Fruit fly (Drosophila melanogaster): ENCODE measurements around the gene CG4768.

The CG4768 gene

dm6 chrX:16833097-16833496 is 41.2 kb downstream of the CG4768 start:
- TF ChIP-seq ara (GFP tag; IDR thresholded peaks at IDR 0.05) (peak; percentile 70), Hr3 (GFP tag; optimal IDR thresholded peaks at IDR 0.05) (peak; percentile 79), toy (GFP tag; IDR thresholded peaks at IDR 0.05) (no peak), tin (GFP tag; optimal IDR thresholded peaks at IDR 0.05) (peak; percentile 73), E2f1 (GFP tag; IDR thresholded peaks at IDR 0.05) (peak; percentile 64; the same call in 1 of the 2 replicates), CG12299 (tag; optimal IDR thresholded peaks at IDR 0.05) (peak; percentile 36), jumu (GFP tag; optimal IDR thresholded peaks at IDR 0.05) (peak; percentile 56), nerfin-2 (GFP tag; IDR thresholded peaks at IDR 0.05; ENCODE audit: partially characterized antibody) (no peak), sc (optimal IDR thresholded peaks at IDR 0.05) (no peak), sc (GFP tag; optimal IDR thresholded peaks at IDR 0.05) (peak; percentile 68), Asciz (GFP tag; optimal IDR thresholded peaks at IDR 0.05) (peak; percentile 74), Doc2 (GFP tag; IDR thresholded peaks at IDR 0.05) (no peak), sug (tag; optimal IDR thresholded peaks at IDR 0.05) (no peak), Lpt (GFP tag; optimal IDR thresholded peaks at IDR 0.05) (no peak), tll (GFP tag; optimal IDR thresholded peaks at IDR 0.05) (no peak), row (GFP tag; IDR thresholded peaks at IDR 0.05) (peak; percentile 78), MESR4 (GFP tag; optimal IDR thresholded peaks at IDR 0.05) (no peak), Six4 (GFP tag; optimal IDR thresholded peaks at IDR 0.05) (peak; percentile 57), Xrp1 (GFP tag; IDR thresholded peaks at IDR 0.05) (peak; percentile 84), vnd (GFP tag; IDR thresholded peaks at IDR 0.05; ENCODE audit: partially characterized antibody) (no peak), az2 (GFP tag; optimal IDR thresholded peaks at IDR 0.05) (peak; percentile 78), trem (tag; optimal IDR thresholded peaks at IDR 0.05) (peak; percentile 74), knrl (GFP tag; IDR thresholded peaks at IDR 0.05; ENCODE audit: partially characterized antibody) (no peak), Hr78 (GFP tag; optimal IDR thresholded peaks at IDR 0.05) (peak in 1 of 2 experiments; percentile 61), aop (GFP tag; IDR thresholded peaks at IDR 0.05) (0 out of 2 replicates have a peak, but pooled peaks have one; percentile 39), cad (GFP tag; optimal IDR thresholded peaks at IDR 0.05) (no peak), CG2202 (tag; optimal IDR thresholded peaks at IDR 0.05) (peak; percentile 57), Blimp-1 (GFP tag; optimal IDR thresholded peaks at IDR 0.05) (peak; percentile 81), CG5245 (GFP tag; optimal IDR thresholded peaks at IDR 0.05) (peak; percentile 68), CkIIα-i1 (GFP tag; IDR thresholded peaks at IDR 0.05) (no peak), dysf (GFP tag; IDR thresholded peaks at IDR 0.05) (peak; percentile 81), Opbp (GFP tag; IDR thresholded peaks at IDR 0.05; ENCODE audit: partially characterized antibody) (no peak), fru (optimal IDR thresholded peaks at IDR 0.05) (no peak), cwo (GFP tag; optimal IDR thresholded peaks at IDR 0.05) (peak; percentile 36), Dip3 (GFP tag; optimal IDR thresholded peaks at IDR 0.05) (no peak), crol (GFP tag; IDR thresholded peaks at IDR 0.05) (no peak), Stat92E (GFP tag; optimal IDR thresholded peaks at IDR 0.05) (peak in 1 of 3 experiments; percentile 18), CG11695 (GFP tag; IDR thresholded peaks at IDR 0.05) (peak; percentile 61; the same call in 2 of the 3 replicates), z (GFP tag; IDR thresholded peaks at IDR 0.05) (no peak), CG7357 (GFP tag; IDR thresholded peaks at IDR 0.05) (peak; percentile 67; the same call in 2 of the 3 replicates), caup (GFP tag; optimal IDR thresholded peaks at IDR 0.05; ENCODE audit: severe bottlenecking) (peak; percentile 9), grau (tag; optimal IDR thresholded peaks at IDR 0.05) (peak; percentile 76), CG7928 (GFP tag; optimal IDR thresholded peaks at IDR 0.05) (no peak), CG18764 (GFP tag; optimal IDR thresholded peaks at IDR 0.05) (peak; percentile 54), Max (GFP tag; optimal IDR thresholded peaks at IDR 0.05) (peak; percentile 27), CG8089 (GFP tag; optimal IDR thresholded peaks at IDR 0.05) (peak; percentile 26), CG17186 (GFP tag; optimal IDR thresholded peaks at IDR 0.05) (no peak), Fer2 (tag; optimal IDR thresholded peaks at IDR 0.05) (no peak), exex (tag; optimal IDR thresholded peaks at IDR 0.05) (no peak), CG11085 (GFP tag; IDR thresholded peaks at IDR 0.05) (peak; percentile 52; the same call in 1 of the 2 replicates), bowl (GFP tag; IDR thresholded peaks at IDR 0.05) (no peak)

All from whole organism, embryonic.